Fruit fly (Drosophila melanogaster) whole organism, prepupa: Measurements from ENCODE around the gene Nep5.

Experiments used
- CG6163 ChIP-seq: fragments of 200-800 bp; sonication (Bioruptor generic); IDR thresholded peaks from 3 replicates; pipeline ENCODE4 v1.3.6; 2022; ENCODE audit warnings: missing biosample characterization, missing genetic modification characterization
- CG8119 ChIP-seq: fragments of 200-800 bp; sonication (Bioruptor generic); IDR thresholded peaks from 3 replicates; pipeline ENCODE4 v1.3.6; 2022; ENCODE audit warnings: missing biosample characterization, missing genetic modification characterization

DNA sequence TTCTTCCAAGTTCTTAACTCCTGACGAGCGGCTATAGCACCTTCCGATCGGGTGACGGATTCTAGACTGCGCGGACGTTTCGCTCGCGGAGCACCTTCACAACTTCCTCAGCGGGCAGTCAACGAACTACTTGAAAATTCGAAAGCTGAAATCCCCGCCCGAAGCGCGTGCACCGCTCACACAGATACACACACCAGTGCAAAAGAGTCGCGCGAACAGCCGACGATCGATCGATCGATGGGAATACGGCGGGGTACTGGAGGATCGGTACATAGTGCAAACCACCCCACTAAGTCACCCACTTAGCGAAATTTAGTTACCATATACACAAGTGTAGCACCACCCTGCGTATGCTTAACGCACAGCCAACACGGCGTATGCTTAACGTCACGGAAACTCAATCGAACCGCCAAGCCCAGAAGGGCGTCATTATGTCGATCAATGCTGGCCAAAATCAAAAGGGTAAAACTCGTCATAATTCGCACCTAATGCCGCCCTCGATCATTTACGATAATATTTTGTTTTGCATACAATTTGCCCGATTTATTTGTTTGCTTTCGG, 42.2 kb upstream of the Nep5 start, which contains the start of gene CAH9:
- TF ChIP-seq CG8119 (GFP tag; lab: Robert Waterston, UW) (no peak), CG6163 (GFP tag; lab: Robert Waterston, UW) (no peak)
